Fruit fly (Drosophila melanogaster): ENCODE results near the gene CG5177.
A peak's percentile ranks its signal among the peaks of the same experiment; 100 is the strongest.

The CG5177 gene

dm6 chr2L:7434737-7435356, 29.8 kb downstream of the CG5177 start:
- TF ChIP-seq dl (GFP tag; optimal IDR thresholded peaks at IDR 0.05; ENCODE audit: insufficient read depth in 1 of 2, partially characterized antibody in 2 of 2) (no peak), ey (GFP tag; optimal IDR thresholded peaks at IDR 0.05) (peak; percentile 8), Rel (GFP tag; optimal IDR thresholded peaks at IDR 0.05) (no peak), Rel (tag; optimal IDR thresholded peaks at IDR 0.05) (peak; percentile 4), psq (GFP tag; optimal IDR thresholded peaks at IDR 0.05) (peak; percentile 7), sage (GFP tag; optimal IDR thresholded peaks at IDR 0.05) (no peak), OdsH (GFP tag; optimal IDR thresholded peaks at IDR 0.05) (peak; percentile 50), Dif (GFP tag; optimal IDR thresholded peaks at IDR 0.05; ENCODE audit: partially characterized antibody) (no peak), Myc (optimal IDR thresholded peaks at IDR 0.05) (no peak), usp (GFP tag; optimal IDR thresholded peaks at IDR 0.05) (no peak), N (GFP tag; optimal IDR thresholded peaks at IDR 0.05) (no peak), h (GFP tag; optimal IDR thresholded peaks at IDR 0.05) (peak; percentile 3), sv (GFP tag; optimal IDR thresholded peaks at IDR 0.05) (no peak), foxo (GFP tag; optimal IDR thresholded peaks at IDR 0.05) (peak in 1 of 2 experiments; percentile 50), Hr83 (GFP tag; optimal IDR thresholded peaks at IDR 0.05; ENCODE audit: poor library complexity, severe bottlenecking) (no peak), dsf (GFP tag; optimal IDR thresholded peaks at IDR 0.05; ENCODE audit: borderline replicate concordance) (no peak), Hr78 (GFP tag; optimal IDR thresholded peaks at IDR 0.05) (no peak), woc (GFP tag; optimal IDR thresholded peaks at IDR 0.05) (no peak), tai (GFP tag; optimal IDR thresholded peaks at IDR 0.05) (no peak), rgr (GFP tag; optimal IDR thresholded peaks at IDR 0.05) (peak; percentile 37), lola (GFP tag; optimal IDR thresholded peaks at IDR 0.05) (no peak), dmrt93B (GFP tag; optimal IDR thresholded peaks at IDR 0.05) (no peak), brk (GFP tag; optimal IDR thresholded peaks at IDR 0.05) (peak; percentile 12), CG32264 (GFP tag; optimal IDR thresholded peaks at IDR 0.05) (no peak), Vsx2 (GFP tag; optimal IDR thresholded peaks at IDR 0.05; ENCODE audit: partially characterized antibody) (no peak), CG9705 (GFP tag; optimal IDR thresholded peaks at IDR 0.05) (no peak), fru (GFP tag; optimal IDR thresholded peaks at IDR 0.05) (peak; percentile 7), CrebA (GFP tag; optimal IDR thresholded peaks at IDR 0.05; ENCODE audit: borderline replicate concordance) (no peak), pan (optimal IDR thresholded peaks at IDR 0.05) (no peak), Jra (GFP tag; optimal IDR thresholded peaks at IDR 0.05) (no peak), Sp1 (GFP tag; optimal IDR thresholded peaks at IDR 0.05) (peak; percentile 50), HLH106 (tag; optimal IDR thresholded peaks at IDR 0.05) (peak; percentile 36), Dfd (GFP tag; optimal IDR thresholded peaks at IDR 0.05) (no peak), jim (GFP tag; optimal IDR thresholded peaks at IDR 0.05) (no peak), Mio (GFP tag; optimal IDR thresholded peaks at IDR 0.05) (no peak), Abd-B (GFP tag; optimal IDR thresholded peaks at IDR 0.05) (no peak), Hnf4 (GFP tag; optimal IDR thresholded peaks at IDR 0.05) (peak; percentile 62), br (GFP tag; optimal IDR thresholded peaks at IDR 0.05) (no peak), GATAd (GFP tag; optimal IDR thresholded peaks at IDR 0.05) (no peak)

- no peak for TF ChIP-seq Rel (GFP tag; optimal IDR thresholded peaks at IDR 0.05)
- TF ChIP-seq Rel (tag; optimal IDR thresholded peaks at IDR 0.05): no peak
- TF ChIP-seq tai (GFP tag; optimal IDR thresholded peaks at IDR 0.05): no peak
Observed at dm6 chr2L:7435475-7435874, 30.4 kb downstream of the CG5177 start.
